Worm (Caenorhabditis elegans) whole organism, L4/young adult: Measurements from ENCODE around the gene T28A8.2.

Source experiments
- W03F9.2 ChIP-seq: fragments of 150-350 bp; optimal IDR thresholded peaks from 2 replicates; lab custom pipeline; 2014; ENCODE audit warnings: missing biosample characterization, missing genetic modification characterization
- him-1 ChIP-seq: sonication (generic microtip); optimal IDR thresholded peaks from 2 replicates; lab custom pipeline; 2016; ENCODE audit warnings: missing genotype, missing genetic modification reagents, missing genetic modification characterization, missing compliant biosample characterization

ce11 chrIII:13527424-13528097, 32.1 kb upstream of the T28A8.2 start, which contains the start of gene lron-13:
- TF ChIP-seq him-1 (tag; lab: Kevin White, UChicago) (no peak), W03F9.2 (tag; lab: Kevin White, UChicago) (no peak)
